Worm (Caenorhabditis elegans): ENCODE results near the gene Y62H9A.14.

- TF ChIP-seq him-1 (tag; optimal IDR thresholded peaks at IDR 0.05) (no peak), W03F9.2 (tag; optimal IDR thresholded peaks at IDR 0.05) (no peak), dao-5 (tag; optimal IDR thresholded peaks at IDR 0.05) (no peak)
These were observed 44.8 kb downstream of the Y62H9A.14 start, which contains the start of gene sams-1 for ce11 chrX:11965663-11966304.

Measured in whole organism, L4/young adult.